Worm (Caenorhabditis elegans) whole organism, L3 larva: Measurements from ENCODE around the gene ZK1248.11.
A peak's percentile ranks its signal among the peaks of the same experiment; 100 is the strongest.

Experiments used
- aly-2 ChIP-seq: fragments of 150-350 bp; optimal IDR thresholded peaks from 2 replicates; lab custom pipeline; 2014; ENCODE audit warnings: missing biosample characterization, missing genetic modification characterization
- ceh-16 ChIP-seq: sonication (generic microtip); optimal IDR thresholded peaks from 2 replicates; lab custom pipeline; 2017; ENCODE audit warnings: missing biosample characterization, missing genetic modification characterization
- daf-12 ChIP-seq: fragments of 150-350 bp; optimal IDR thresholded peaks from 2 replicates; lab custom pipeline; 2014; ENCODE audit warnings: missing biosample characterization, missing genetic modification reagents, missing genetic modification characterization
- egl-27 ChIP-seq: sonication (generic microtip); optimal IDR thresholded peaks from 4 replicates; lab custom pipeline; 2017; ENCODE audit warnings: missing biosample characterization, missing genetic modification reagents, missing genetic modification characterization
- egl-5 ChIP-seq: fragments of 150-350 bp; optimal IDR thresholded peaks from 2 replicates; lab custom pipeline; 2017; ENCODE audit warnings: missing biosample characterization, missing genetic modification reagents, missing genetic modification characterization, inconsistent platforms
- elt-2 ChIP-seq: sonication (generic microtip); optimal IDR thresholded peaks from 2 replicates; lab custom pipeline; 2016; ENCODE audit warnings: missing genetic modification reagents, mild to moderate bottlenecking, missing genetic modification characterization, missing compliant biosample characterization
- elt-3 ChIP-seq, 3 experiments: fragments of 150-350 bp in 1 of 3; sonication (generic microtip) in 2 of 3; optimal IDR thresholded peaks; 2 replicates in 2 of 3; 4 replicates in 1 of 3; lab custom pipeline; 2014 to 2017; ENCODE audit warnings: missing biosample characterization in 3 of 3, missing genetic modification characterization in 3 of 3
- eor-1 ChIP-seq, 2 experiments: fragments of 150-350 bp; optimal IDR thresholded peaks; 2 replicates each; lab custom pipeline; 2014 to 2018; ENCODE audit warnings: missing biosample characterization in 2 of 2, missing genetic modification characterization in 2 of 2
- fkh-10 ChIP-seq: sonication (generic microtip); optimal IDR thresholded peaks from 2 replicates; lab custom pipeline; 2017; ENCODE audit warnings: missing biosample characterization, missing genetic modification reagents, missing genetic modification characterization
- fkh-2 ChIP-seq: fragments of 150-350 bp; optimal IDR thresholded peaks from 2 replicates; lab custom pipeline; 2014; ENCODE audit warnings: missing biosample characterization, missing genetic modification reagents, missing genetic modification characterization
- hmg-11 ChIP-seq: sonication (generic microtip); optimal IDR thresholded peaks from 2 replicates; lab custom pipeline; 2016; ENCODE audit warnings: missing genetic modification characterization, missing compliant biosample characterization
- jun-1 ChIP-seq: fragments of 150-350 bp; optimal IDR thresholded peaks from 2 replicates; lab custom pipeline; 2014; ENCODE audit warnings: missing biosample characterization, missing genetic modification reagents, missing genetic modification characterization
- lin-15B ChIP-seq: fragments of 150-350 bp; optimal IDR thresholded peaks from 2 replicates; lab custom pipeline; 2014; ENCODE audit warnings: missing biosample characterization, missing genetic modification characterization
- lsy-12 ChIP-seq: sonication (generic microtip); optimal IDR thresholded peaks from 2 replicates; lab custom pipeline; 2016; ENCODE audit warnings: mild to moderate bottlenecking, missing genetic modification characterization, missing compliant biosample characterization
- mml-1 ChIP-seq: fragments of 150-350 bp; sonication (generic microtip); optimal IDR thresholded peaks from 3 replicates; lab custom pipeline; 2014; ENCODE audit warnings: missing biosample characterization, missing genetic modification characterization
- nfya-1 ChIP-seq: sonication (generic microtip); optimal IDR thresholded peaks from 2 replicates; lab custom pipeline; 2017; ENCODE audit warnings: missing genetic modification characterization, mild to moderate bottlenecking, missing compliant biosample characterization, antibody characterized with exemption, moderate library complexity; ENCODE audit not compliant: insufficient read depth
- nhr-11 ChIP-seq: fragments of 150-350 bp; optimal IDR thresholded peaks from 2 replicates; lab custom pipeline; 2014; ENCODE audit warnings: missing biosample characterization, missing genetic modification characterization
- nhr-12 ChIP-seq: fragments of 150-350 bp; optimal IDR thresholded peaks from 2 replicates; lab custom pipeline; 2014; ENCODE audit warnings: missing biosample characterization, missing genetic modification characterization
- nhr-23 ChIP-seq: fragments of 150-350 bp; optimal IDR thresholded peaks from 2 replicates; lab custom pipeline; 2014; ENCODE audit warnings: missing biosample characterization, missing genetic modification reagents, missing genetic modification characterization
- nhr-237 ChIP-seq: fragments of 150-350 bp; optimal IDR thresholded peaks from 2 replicates; lab custom pipeline; 2014; ENCODE audit warnings: missing biosample characterization, missing genetic modification characterization
- nhr-25 ChIP-seq: sonication (generic microtip); optimal IDR thresholded peaks from 2 replicates; lab custom pipeline; 2017; ENCODE audit warnings: missing biosample characterization, missing genetic modification characterization
- nhr-28 ChIP-seq: fragments of 150-350 bp; optimal IDR thresholded peaks from 2 replicates; lab custom pipeline; 2014; ENCODE audit warnings: missing biosample characterization, missing genetic modification characterization
- nhr-43 ChIP-seq: sonication (generic microtip); optimal IDR thresholded peaks from 2 replicates; lab custom pipeline; 2016; ENCODE audit warnings: mild to moderate bottlenecking, missing genetic modification characterization, missing compliant biosample characterization; ENCODE audit not compliant: poor library complexity, severe bottlenecking
- nhr-67 ChIP-seq: fragments of 150-350 bp; optimal IDR thresholded peaks from 2 replicates; lab custom pipeline; 2014; ENCODE audit warnings: missing biosample characterization, missing genetic modification characterization
- nhr-76 ChIP-seq: fragments of 150-350 bp; sonication (generic microtip); optimal IDR thresholded peaks from 5 replicates; lab custom pipeline; 2014; ENCODE audit warnings: missing biosample characterization, missing genetic modification characterization
- nhr-77 ChIP-seq: fragments of 150-350 bp; optimal IDR thresholded peaks from 2 replicates; lab custom pipeline; 2014; ENCODE audit warnings: missing biosample characterization, missing genetic modification characterization
- pha-4 ChIP-seq: fragments of 150-350 bp; optimal IDR thresholded peaks from 2 replicates; lab custom pipeline; 2014; ENCODE audit warnings: missing biosample characterization, missing genetic modification reagents, missing genetic modification characterization
- pqm-1 ChIP-seq: fragments of 150-350 bp; optimal IDR thresholded peaks from 2 replicates; lab custom pipeline; 2017; ENCODE audit warnings: missing biosample characterization, missing genetic modification characterization, inconsistent platforms
- sea-2 ChIP-seq: fragments of 150-350 bp; sonication (generic microtip); optimal IDR thresholded peaks from 4 replicates; lab custom pipeline; 2014; ENCODE audit warnings: missing biosample characterization, missing genetic modification reagents, missing genetic modification characterization
- snpc-4 ChIP-seq: fragments of 150-350 bp; optimal IDR thresholded peaks from 2 replicates; lab custom pipeline; 2014; ENCODE audit warnings: missing biosample characterization, missing genetic modification characterization
- tbx-2 ChIP-seq: sonication (generic microtip); optimal IDR thresholded peaks from 2 replicates; lab custom pipeline; 2016; ENCODE audit warnings: mild to moderate bottlenecking, missing genetic modification characterization, missing compliant biosample characterization
- unc-39 ChIP-seq: sonication (generic microtip); optimal IDR thresholded peaks from 4 replicates; lab custom pipeline; 2017; ENCODE audit warnings: missing biosample characterization, missing genetic modification characterization
- unc-62 ChIP-seq: fragments of 150-350 bp; sonication (generic microtip); optimal IDR thresholded peaks from 4 replicates; lab custom pipeline; 2014; ENCODE audit warnings: missing biosample characterization, missing genetic modification reagents, missing genetic modification characterization
- zag-1 ChIP-seq: fragments of 150-350 bp; optimal IDR thresholded peaks from 2 replicates; lab custom pipeline; 2014; ENCODE audit warnings: missing biosample characterization, missing genetic modification characterization
- ztf-4 ChIP-seq: fragments of 150-350 bp; optimal IDR thresholded peaks from 2 replicates; lab custom pipeline; 2014; ENCODE audit warnings: missing biosample characterization, missing genetic modification characterization

Gene ZK1248.11

ce11 chrII:5835146-5835545 is 6.8 kb upstream of the ZK1248.11 start:
- TF ChIP-seq daf-12 (tag; lab: Kevin White, UChicago) (no peak), nhr-77 (tag; lab: Kevin White, UChicago) (no peak), nfya-1 (no peak), hmg-11 (tag; lab: Kevin White, UChicago) (no peak), egl-5 (tag; lab: Kevin White, UChicago) (no peak), elt-2 (tag; lab: Kevin White, UChicago) (no peak), nhr-76 (no peak), nhr-12 (no peak), unc-62 (GFP tag; lab: Kevin White, UChicago) (no peak)
- TF ChIP-seq, all 47 proteins: peak for 0

ce11 chrII:5833136-5833535 is 4.8 kb upstream of the ZK1248.11 start, which contains the start of gene gtap-1:
Gene gtap-1 (minus strand): TSS chrII:5833236.
- TF ChIP-seq egl-27 (tag; lab: Kevin White, UChicago) (no peak), lsy-12 (tag; lab: Kevin White, UChicago) (no peak), nhr-28 (tag; lab: Kevin White, UChicago) (no peak), daf-12 (tag; lab: Kevin White, UChicago) (no peak), snpc-4 (no peak), hmg-11 (tag; lab: Kevin White, UChicago) (no peak), ceh-16 (tag; lab: Kevin White, UChicago) (no peak), pqm-1 (tag; lab: Kevin White, UChicago) (no peak), aly-2 (tag; lab: Kevin White, UChicago) (no peak), nhr-237 (tag; lab: Kevin White, UChicago) (no peak), unc-39 (tag; lab: Kevin White, UChicago) (no peak), eor-1 (tag; optimal IDR thresholded peaks at IDR 0.05; lab: Kevin White, UChicago) (no peak), nhr-43 (no peak), lin-15B (tag; lab: Kevin White, UChicago) (no peak), pha-4 (tag; lab: Kevin White, UChicago) (no peak), nhr-25 (tag; lab: Kevin White, UChicago) (no peak), nhr-76 (no peak), fkh-10 (GFP tag; lab: Kevin White, UChicago) (no peak)

- no peak for TF ChIP-seq daf-12 (tag; lab: Kevin White, UChicago)
- TF ChIP-seq fkh-10 (GFP tag; lab: Kevin White, UChicago), result no peak
- TF ChIP-seq nhr-11 (tag; lab: Kevin White, UChicago), result no peak
- TF ChIP-seq egl-27 (tag; lab: Kevin White, UChicago), result no peak
- no peak for TF ChIP-seq ztf-4
- no peak for TF ChIP-seq nhr-67
- no peak for TF ChIP-seq nhr-23 (tag; lab: Kevin White, UChicago)
- TF ChIP-seq fkh-2, result no peak
- no peak for TF ChIP-seq eor-1 (tag; optimal IDR thresholded peaks at IDR 0.05; lab: Kevin White, UChicago)
- TF ChIP-seq lin-15B (tag; lab: Kevin White, UChicago), result no peak
- TF ChIP-seq elt-3 (tag; optimal IDR thresholded peaks at IDR 0.05; lab: Kevin White, UChicago), result no peak
- no peak for TF ChIP-seq sea-2 (GFP tag; lab: Kevin White, UChicago)
Observed at ce11 chrII:5831373-5831772, 3.0 kb upstream of the ZK1248.11 start.

DNA sequence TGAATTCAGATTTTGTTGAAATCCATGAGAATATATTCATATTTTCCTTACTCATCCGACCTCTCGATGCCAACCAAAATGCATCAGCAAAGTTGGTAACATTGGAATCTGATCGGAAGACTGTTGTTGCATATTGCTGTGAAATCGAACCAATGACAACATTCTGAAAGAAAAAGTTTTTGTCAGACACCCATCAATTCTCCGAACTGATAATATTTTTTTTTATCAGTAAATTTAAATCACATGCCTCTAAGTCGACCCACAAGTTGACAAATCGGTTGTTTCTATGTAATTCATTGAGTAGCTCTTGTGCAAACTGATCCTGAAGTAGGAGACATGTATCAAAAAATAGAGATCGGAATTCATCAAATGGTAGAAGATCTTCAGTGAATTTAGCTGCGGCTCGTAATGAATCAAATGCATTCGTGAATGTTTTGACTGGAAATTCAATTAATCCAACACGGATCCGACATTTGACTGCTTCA is 1.6 kb upstream of the ZK1248.11 start, which contains the start of gene col-74:
Gene col-74, plus strand, starts transcription at position 435 of the 485 bp plus-strand sequence.
- peak; percentile 56 for TF ChIP-seq pqm-1 (tag; lab: Kevin White, UChicago)
- TF ChIP-seq mml-1, result no peak
- no peak for TF ChIP-seq nhr-76
- TF ChIP-seq nfya-1, result no peak
- TF ChIP-seq elt-2 (tag; lab: Kevin White, UChicago), result peak; percentile 74
- no peak for TF ChIP-seq zag-1 (tag; lab: Kevin White, UChicago)

ce11 chrII:5827364-5827763 is 1.0 kb downstream of the ZK1248.11 start, which contains the start of gene tbc-2:
Gene tbc-2 (minus strand): TSS chrII:5827443.
- no peak for TF ChIP-seq aly-2 (tag; lab: Kevin White, UChicago)
- peak; percentile 37 for TF ChIP-seq nhr-23 (tag; lab: Kevin White, UChicago)
- TF ChIP-seq lin-15B (tag; lab: Kevin White, UChicago), result no peak
- peak; percentile 23 for TF ChIP-seq nhr-25 (tag; lab: Kevin White, UChicago)
- TF ChIP-seq jun-1 (tag; lab: Kevin White, UChicago), result no peak
- no peak for TF ChIP-seq unc-39 (tag; lab: Kevin White, UChicago)
- TF ChIP-seq elt-2 (tag; lab: Kevin White, UChicago), result no peak
- TF ChIP-seq snpc-4, result no peak
- no peak for TF ChIP-seq tbx-2
- no peak for TF ChIP-seq nhr-67
